Worm (Caenorhabditis elegans) whole organism, young adult: ENCODE measurements around the gene srbc-31.
A peak's percentile ranks its signal among the peaks of the same experiment; 100 is the strongest.

ENCODE experiments used
- B0336.3 ChIP-seq: fragments of 200-800 bp; sonication (Bioruptor generic); IDR thresholded peaks from 2 replicates; pipeline ENCODE4 v1.3.6; 2022; ENCODE audit warnings: missing genetic modification characterization, missing compliant biosample characterization
- C17E4.6 ChIP-seq: fragments of 200-800 bp; sonication (Bioruptor generic); IDR thresholded peaks from 2 replicates; pipeline ENCODE4 v1.3.6; 2022; ENCODE audit warnings: missing genetic modification reagents, missing genetic modification characterization, missing compliant biosample characterization
- F23B12.7 ChIP-seq: sonication (generic microtip); optimal IDR thresholded peaks from 2 replicates; lab custom pipeline; 2017; ENCODE audit warnings: missing genetic modification characterization, mild to moderate bottlenecking, missing compliant biosample characterization, antibody characterized with exemption, moderate library complexity; ENCODE audit not compliant: insufficient read depth
- F37B4.10 ChIP-seq: fragments of 200-800 bp; sonication (Bioruptor generic); IDR thresholded peaks from 2 replicates; pipeline ENCODE4 v1.3.6; 2022; ENCODE audit warnings: missing genetic modification characterization, missing compliant biosample characterization
- K11D2.4 ChIP-seq: fragments of 200-800 bp; sonication (Bioruptor generic); IDR thresholded peaks from 2 replicates; pipeline ENCODE4 v1.3.6; 2022; ENCODE audit warnings: missing genetic modification reagents, missing genetic modification characterization, missing compliant biosample characterization
- K12H6.12 ChIP-seq: fragments of 200-800 bp; sonication (Bioruptor generic); optimal IDR thresholded peaks from 2 replicates; lab custom pipeline; 2018; ENCODE audit warnings: mild to moderate bottlenecking, missing genetic modification characterization, missing compliant biosample characterization
- Y53F4B.3 ChIP-seq: fragments of 200-800 bp; sonication (Bioruptor generic); IDR thresholded peaks from 2 replicates; pipeline ENCODE4 v1.3.6; 2022; ENCODE audit warnings: missing genetic modification reagents, missing genetic modification characterization, missing compliant biosample characterization
- Y56A3A.18 ChIP-seq: fragments of 200-800 bp; sonication (Bioruptor generic); IDR thresholded peaks from 2 replicates; pipeline ENCODE4 v1.3.6; 2022; ENCODE audit warnings: missing genetic modification reagents, missing genetic modification characterization, missing compliant biosample characterization
- Y67H2A.10 ChIP-seq: fragments of 200-800 bp; sonication (Bioruptor generic); conservative IDR thresholded peaks from 2 replicates; pipeline ENCODE4 v1.3.6; 2022; ENCODE audit warnings: missing genetic modification reagents, missing genetic modification characterization, missing compliant biosample characterization
- Y79H2A.3 ChIP-seq: fragments of 200-800 bp; sonication (Bioruptor generic); conservative IDR thresholded peaks from 2 replicates; pipeline ENCODE4 v1.3.6; 2022; ENCODE audit warnings: missing genetic modification reagents, missing genetic modification characterization, missing compliant biosample characterization
- akir-1 ChIP-seq: fragments of 200-800 bp; sonication (Bioruptor generic); optimal IDR thresholded peaks from 2 replicates; lab custom pipeline; 2018; ENCODE audit warnings: mild to moderate bottlenecking, missing genetic modification characterization, moderate library complexity, missing compliant biosample characterization
- ama-1 ChIP-seq, 3 experiments: fragments of 150-350 bp in 1 of 3; sonication (generic microtip) in 2 of 3; optimal IDR thresholded peaks; 2 replicates each; lab custom pipeline; 2014 to 2018; ENCODE audit warnings: missing biosample characterization in 2 of 3, missing genetic modification characterization in 2 of 3, missing genetic modification reagents in 2 of 3
- cebp-1 ChIP-seq, 2 experiments: fragments of 200-800 bp in 1 of 2; sonication (Bioruptor generic) in 1 of 2; sonication (generic microtip) in 1 of 2; IDR thresholded peaks in 1 of 2; optimal IDR thresholded peaks in 1 of 2; 2 replicates each; pipeline versions ENCODE4 v1.3.6 to Lab custom; 2017 to 2022; ENCODE audit warnings: missing compliant biosample characterization in 2 of 2, missing genetic modification characterization in 2 of 2, mild to moderate bottlenecking in 1 of 2, missing genetic modification reagents in 1 of 2, moderate library complexity in 1 of 2
- cebp-2 ChIP-seq: fragments of 200-800 bp; sonication (Bioruptor generic); IDR thresholded peaks from 2 replicates; pipeline ENCODE4 v1.3.6; 2022; ENCODE audit warnings: missing genetic modification characterization, missing compliant biosample characterization
- die-1 ChIP-seq: sonication (generic microtip); optimal IDR thresholded peaks from 2 replicates; lab custom pipeline; 2016; ENCODE audit warnings: missing genotype, mild to moderate bottlenecking, missing genetic modification characterization, missing compliant biosample characterization
- dox-1 ChIP-seq: fragments of 200-800 bp; sonication (Bioruptor generic); IDR thresholded peaks from 2 replicates; pipeline ENCODE4 v1.3.6; 2022; ENCODE audit warnings: missing genetic modification reagents, missing genetic modification characterization, missing compliant biosample characterization
- dpl-1 ChIP-seq: fragments of 150-350 bp; optimal IDR thresholded peaks from 2 replicates; lab custom pipeline; 2014; ENCODE audit warnings: missing biosample characterization, missing genetic modification reagents, missing genetic modification characterization
- egrh-3 ChIP-seq: fragments of 200-800 bp; sonication (Bioruptor generic); IDR thresholded peaks from 2 replicates; pipeline ENCODE4 v1.3.6; 2022; ENCODE audit warnings: missing genetic modification reagents, missing genetic modification characterization, missing compliant biosample characterization
- gei-17 ChIP-seq: fragments of 200-800 bp; sonication (Bioruptor generic); optimal IDR thresholded peaks from 2 replicates; lab custom pipeline; 2018; ENCODE audit warnings: mild to moderate bottlenecking, missing genetic modification characterization, missing compliant biosample characterization
- hlh-26 ChIP-seq: fragments of 200-800 bp; sonication (Bioruptor generic); conservative IDR thresholded peaks from 2 replicates; pipeline ENCODE4 v1.3.6; 2022; ENCODE audit warnings: missing genetic modification reagents, missing genetic modification characterization, missing compliant biosample characterization
- hsf-1 ChIP-seq: fragments of 200-800 bp; sonication (Bioruptor generic); IDR thresholded peaks from 2 replicates; pipeline ENCODE4 v1.3.6; 2022; ENCODE audit warnings: missing genetic modification reagents, missing genetic modification characterization, missing compliant biosample characterization
- lag-1 ChIP-seq: fragments of 200-800 bp; sonication (Bioruptor generic); IDR thresholded peaks from 2 replicates; pipeline ENCODE4 v1.3.6; 2022; ENCODE audit warnings: missing genetic modification reagents, missing genetic modification characterization, missing compliant biosample characterization
- lin-35 ChIP-seq, 3 experiments: fragments of 150-350 bp in 2 of 3; sonication (generic microtip) in 1 of 3; optimal IDR thresholded peaks; 2 replicates each; lab custom pipeline; 2014 to 2018; ENCODE audit warnings: missing biosample characterization in 3 of 3, missing genetic modification characterization in 3 of 3, missing genetic modification reagents in 3 of 3
- lin-54 ChIP-seq: fragments of 200-800 bp; sonication (Bioruptor generic); optimal IDR thresholded peaks from 2 replicates; lab custom pipeline; 2018; ENCODE audit warnings: mild to moderate bottlenecking, missing genetic modification characterization, missing compliant biosample characterization
- lsy-27 ChIP-seq: sonication (generic microtip); optimal IDR thresholded peaks from 2 replicates; lab custom pipeline; 2017; ENCODE audit warnings: missing genetic modification characterization, mild to moderate bottlenecking, missing compliant biosample characterization, antibody characterized with exemption, missing genotype, borderline replicate concordance; ENCODE audit not compliant: insufficient read depth
- madf-6 ChIP-seq: fragments of 200-800 bp; sonication (Bioruptor generic); IDR thresholded peaks from 2 replicates; pipeline ENCODE4 v1.3.6; 2022; ENCODE audit warnings: missing genetic modification reagents, missing genetic modification characterization, missing compliant biosample characterization
- madf-8 ChIP-seq: fragments of 200-800 bp; sonication (Bioruptor generic); conservative IDR thresholded peaks from 2 replicates; pipeline ENCODE4 v1.3.6; 2022; ENCODE audit warnings: missing genetic modification reagents, missing genetic modification characterization, missing compliant biosample characterization
- nfya-1 ChIP-seq: sonication (generic microtip); optimal IDR thresholded peaks from 2 replicates; lab custom pipeline; 2017; ENCODE audit warnings: antibody characterized with exemption, missing compliant biosample characterization, missing genetic modification characterization, borderline replicate concordance; ENCODE audit not compliant: insufficient read depth
- nfyb-1 ChIP-seq: fragments of 200-800 bp; sonication (Bioruptor generic); IDR thresholded peaks from 2 replicates; pipeline ENCODE4 v1.3.6; 2022; ENCODE audit warnings: missing genetic modification reagents, missing genetic modification characterization, missing compliant biosample characterization
- nhr-179 ChIP-seq: sonication (generic microtip); optimal IDR thresholded peaks from 2 replicates; lab custom pipeline; 2016; ENCODE audit warnings: mild to moderate bottlenecking, missing genetic modification characterization, missing compliant biosample characterization
- sea-2 ChIP-seq: fragments of 200-800 bp; sonication (Bioruptor generic); IDR thresholded peaks from 2 replicates; pipeline ENCODE4 v1.3.6; 2022; ENCODE audit warnings: missing genetic modification characterization, missing compliant biosample characterization
- unc-130 ChIP-seq: sonication (generic microtip); optimal IDR thresholded peaks from 2 replicates; lab custom pipeline; 2016; ENCODE audit warnings: missing genetic modification reagents, missing genetic modification characterization, missing compliant biosample characterization
- zim-3 ChIP-seq: sonication (generic microtip); optimal IDR thresholded peaks from 2 replicates; lab custom pipeline; 2017; ENCODE audit warnings: mild to moderate bottlenecking, missing genetic modification characterization, moderate library complexity, missing compliant biosample characterization
- ztf-25 ChIP-seq: fragments of 200-800 bp; sonication (Bioruptor generic); IDR thresholded peaks from 2 replicates; pipeline ENCODE4 v1.3.6; 2022; ENCODE audit warnings: missing genetic modification reagents, missing genetic modification characterization, missing compliant biosample characterization

Gene srbc-31

ce11 chrV:3477496-3477895 is at the start of gene srbc-31:
srbc-31 (minus strand) TSS chrV:3477596.
- TF ChIP-seq K11D2.4 (GFP tag; lab: Robert Waterston, UW) (no peak), C17E4.6 (no peak), zim-3 (tag; lab: Kevin White, UChicago) (no peak), cebp-2 (no peak), lin-35 (GFP tag; optimal IDR thresholded peaks at IDR 0.05; lab: Kevin White, UChicago) (no peak), lsy-27 (no peak), egrh-3 (no peak), F37B4.10 (no peak), Y79H2A.3 (GFP tag; lab: Robert Waterston, UW) (no peak), lag-1 (GFP tag; lab: Robert Waterston, UW) (no peak), madf-8 (no peak)

ce11 chrV:3526882-3527281 is 49.5 kb upstream of the srbc-31 start, which contains the start of gene str-260:
str-260 (plus strand) TSS chrV:3527182.
- TF ChIP-seq akir-1 (no peak), die-1 (tag; lab: Kevin White, UChicago) (no peak), B0336.3 (GFP tag; lab: Robert Waterston, UW) (no peak), Y56A3A.18 (GFP tag; lab: Robert Waterston, UW) (no peak), F23B12.7 (tag; lab: Kevin White, UChicago) (no peak), C17E4.6 (no peak)
- TF ChIP-seq, all 124 proteins: peak for 0

ce11 chrV:3524970-3525369 is 47.6 kb upstream of the srbc-31 start, which contains the start of gene T24A6.7:
T24A6.7 (plus strand) TSS chrV:3525270.
- no peak for TF ChIP-seq Y56A3A.18 (GFP tag; lab: Robert Waterston, UW)
- TF ChIP-seq lin-54 (GFP tag; lab: Kevin White, UChicago): no peak
- TF ChIP-seq dox-1 (GFP tag; lab: Robert Waterston, UW): no peak
- no peak for TF ChIP-seq Y67H2A.10 (GFP tag; lab: Robert Waterston, UW)
- no peak for TF ChIP-seq gei-17 (GFP tag; lab: Kevin White, UChicago)

- TF ChIP-seq dpl-1 (GFP tag; lab: Kevin White, UChicago): no peak
- peak; percentile 25; the same call in 1 of the 2 replicates for TF ChIP-seq cebp-1 (GFP tag; IDR thresholded peaks at IDR 0.05; lab: Robert Waterston, UW)
- TF ChIP-seq cebp-1 (tag; optimal IDR thresholded peaks at IDR 0.05; lab: Kevin White, UChicago): no peak
Measured at ce11 chrV:3523262-3523661, 45.9 kb upstream of the srbc-31 start, which contains the start of gene irg-1. irg-1 (plus strand) TSS chrV:3523587.

ce11 chrV:3520412-3520811 is 43.0 kb upstream of the srbc-31 start:
- TF ChIP-seq madf-6 (peak; percentile 41; the same call in 1 of the 2 replicates), hsf-1 (GFP tag; lab: Robert Waterston, UW) (peak; percentile 97), nfyb-1 (GFP tag; lab: Robert Waterston, UW) (peak; percentile 43; the same call in 1 of the 2 replicates), Y53F4B.3 (peak; percentile 18; the same call in 1 of the 2 replicates), dox-1 (GFP tag; lab: Robert Waterston, UW) (peak; percentile 75)
- TF ChIP-seq, all 124 proteins: peak for 5; not testable (repeated sequence) for 119

ce11 chrV:3517889-3518288 is 40.5 kb upstream of the srbc-31 start, which contains the start of gene str-227:
str-227 (plus strand) TSS chrV:3518189.
- TF ChIP-seq hlh-26 (GFP tag; lab: Robert Waterston, UW) (no peak), sea-2 (no peak), unc-130 (GFP tag; lab: Kevin White, UChicago) (no peak), madf-6 (no peak), nhr-179 (tag; lab: Kevin White, UChicago) (no peak), die-1 (tag; lab: Kevin White, UChicago) (no peak), ztf-25 (GFP tag; lab: Robert Waterston, UW) (no peak), nfya-1 (no peak), ama-1 (optimal IDR thresholded peaks at IDR 0.05; lab: Kevin White, UChicago) (no peak), ama-1 (GFP tag; optimal IDR thresholded peaks at IDR 0.05; lab: Kevin White, UChicago) (no peak), K12H6.12 (tag; lab: Kevin White, UChicago) (no peak)
- TF ChIP-seq, all 124 proteins: peak for 0
